Fruit fly (Drosophila melanogaster) whole organism, wandering third instar larva: ENCODE data around the gene gro.

Source experiments
- Abd-B ChIP-seq: fragments of >200 bp; optimal IDR thresholded peaks from 2 replicates; lab custom pipeline; 2017; ENCODE audit warnings: missing biosample characterization, missing genetic modification characterization
- CG32264 ChIP-seq: fragments of 200-800 bp; sonication (Bioruptor generic); optimal IDR thresholded peaks from 2 replicates; lab custom pipeline; 2016; ENCODE audit warnings: missing biosample characterization, missing genetic modification characterization
- Dfd ChIP-seq: fragments of >200 bp; optimal IDR thresholded peaks from 2 replicates; lab custom pipeline; 2017; ENCODE audit warnings: missing biosample characterization, missing genetic modification characterization
- OdsH ChIP-seq: fragments of 200-800 bp; sonication (Bioruptor generic); optimal IDR thresholded peaks from 2 replicates; lab custom pipeline; 2016; ENCODE audit warnings: missing biosample characterization, mild to moderate bottlenecking, missing genetic modification characterization
- Sp1 ChIP-seq: fragments of 200-800 bp; sonication (Bioruptor generic); optimal IDR thresholded peaks from 3 replicates; lab custom pipeline; 2019; ENCODE audit warnings: missing biosample characterization, mild to moderate bottlenecking, missing genetic modification characterization, moderate library complexity
- br ChIP-seq: fragments of 200-800 bp; sonication (Bioruptor generic); optimal IDR thresholded peaks from 2 replicates; lab custom pipeline; 2016; ENCODE audit warnings: missing biosample characterization, missing genetic modification characterization
- dmrt93B ChIP-seq: fragments of 200-800 bp; sonication (Bioruptor generic); optimal IDR thresholded peaks from 2 replicates; lab custom pipeline; 2018; ENCODE audit warnings: missing biosample characterization, mild to moderate bottlenecking, missing genetic modification characterization
- dsf ChIP-seq: sonication (Bioruptor generic); optimal IDR thresholded peaks from 2 replicates; lab custom pipeline; 2016; ENCODE audit warnings: missing biosample characterization, missing genetic modification characterization, borderline replicate concordance
- ey ChIP-seq: fragments of 200-800 bp; sonication (Bioruptor generic); optimal IDR thresholded peaks from 2 replicates; lab custom pipeline; 2016; ENCODE audit warnings: missing biosample characterization, missing genetic modification characterization
- h ChIP-seq: fragments of 200-800 bp; sonication (Bioruptor generic); optimal IDR thresholded peaks from 3 replicates; lab custom pipeline; 2016; ENCODE audit warnings: missing biosample characterization, mild to moderate bottlenecking, missing genetic modification characterization
- pan ChIP-seq: fragments of >200 bp; optimal IDR thresholded peaks from 2 replicates; lab custom pipeline; 2017

- no peak for TF ChIP-seq Dfd (GFP tag; lab: Kevin White, UChicago)
- no peak for TF ChIP-seq dmrt93B (GFP tag; lab: Kevin White, UChicago)
- TF ChIP-seq br (GFP tag; lab: Kevin White, UChicago): no peak
- no peak for TF ChIP-seq dsf
- TF ChIP-seq pan (lab: Kevin White, UChicago): no peak
- TF ChIP-seq CG32264 (GFP tag; lab: Kevin White, UChicago): no peak
- no peak for TF ChIP-seq OdsH (GFP tag; lab: Kevin White, UChicago)
- TF ChIP-seq Sp1 (GFP tag; lab: Kevin White, UChicago): no peak
- no peak for TF ChIP-seq h (GFP tag; lab: Kevin White, UChicago)
- TF ChIP-seq ey (GFP tag; lab: Kevin White, UChicago): no peak
- TF ChIP-seq Abd-B (GFP tag; lab: Kevin White, UChicago): no peak
Observed at dm6 chr3R:25999130-25999529, 42.4 kb upstream of the gro start.
